Worm (Caenorhabditis elegans): Measurements from ENCODE around the gene C46A5.4.

ce11 chrIV:7759527-7759926 lies 2.4 kb upstream of the C46A5.4 start, which contains the start of gene dsb-3:
- TF ChIP-seq unc-86 (tag; optimal IDR thresholded peaks at IDR 0.05): no peak
- no peak for TF ChIP-seq Y22D7AL.16 (tag; optimal IDR thresholded peaks at IDR 0.05)
- TF ChIP-seq dve-1 (tag; optimal IDR thresholded peaks at IDR 0.05): no peak
- no peak for TF ChIP-seq pha-4 (tag; optimal IDR thresholded peaks at IDR 0.05)
- no peak for TF ChIP-seq pqm-1 (tag; optimal IDR thresholded peaks at IDR 0.05)
- TF ChIP-seq nhr-11 (tag; optimal IDR thresholded peaks at IDR 0.05): no peak
- no peak for TF ChIP-seq elt-2 (tag; optimal IDR thresholded peaks at IDR 0.05)
- no peak for TF ChIP-seq ceh-18 (tag; optimal IDR thresholded peaks at IDR 0.05)
- no peak for TF ChIP-seq nhr-232 (tag; optimal IDR thresholded peaks at IDR 0.05)
